Fruit fly (Drosophila melanogaster) whole organism, embryonic: Measurements from ENCODE around the gene CG10431.

Source experiments
- Adf1 ChIP-seq: fragments of 200-800 bp; sonication (Bioruptor generic); IDR thresholded peaks from 2 replicates; pipeline ENCODE4 v1.3.6; 2022; ENCODE audit warnings: missing biosample characterization, missing genetic modification characterization
- Aef1 ChIP-seq: fragments of 200-800 bp; sonication (Bioruptor generic); IDR thresholded peaks from 3 replicates; pipeline ENCODE4 v1.3.6; 2022; ENCODE audit warnings: missing biosample characterization, missing genetic modification characterization
- Blimp-1 ChIP-seq: fragments of 200-800 bp; sonication (Bioruptor generic); optimal IDR thresholded peaks from 3 replicates; lab custom pipeline; 2018; ENCODE audit warnings: missing biosample characterization, missing genetic modification characterization, mild to moderate bottlenecking, moderate library complexity, missing genetic modification reagents
- CG10543 ChIP-seq: fragments of 200-800 bp; sonication (Bioruptor generic); optimal IDR thresholded peaks from 3 replicates; lab custom pipeline; 2017; ENCODE audit warnings: missing biosample characterization, mild to moderate bottlenecking, missing genetic modification characterization, moderate library complexity
- CG12219 ChIP-seq: fragments of 200-800 bp; sonication (Bioruptor generic); optimal IDR thresholded peaks from 3 replicates; lab custom pipeline; 2018; ENCODE audit warnings: missing biosample characterization, mild to moderate bottlenecking, missing genetic modification characterization
- CG12659 ChIP-seq: fragments of 200-800 bp; sonication (Bioruptor generic); optimal IDR thresholded peaks from 3 replicates; lab custom pipeline; 2017; ENCODE audit warnings: mild to moderate bottlenecking, missing biosample characterization, missing genetic modification reagents, missing genetic modification characterization
- CG12769 ChIP-seq: fragments of 200-800 bp; sonication (Bioruptor generic); optimal IDR thresholded peaks from 2 replicates; lab custom pipeline; 2019; ENCODE audit warnings: missing biosample characterization, mild to moderate bottlenecking, missing genetic modification characterization, moderate library complexity
- CG14014 ChIP-seq: fragments of 200-800 bp; sonication (Bioruptor generic); IDR thresholded peaks from 2 replicates; pipeline ENCODE4 v1.3.6; 2022; ENCODE audit warnings: missing biosample characterization, missing genetic modification characterization
- CG15479 ChIP-seq: fragments of 200-800 bp; sonication (Bioruptor generic); optimal IDR thresholded peaks from 3 replicates; lab custom pipeline; 2019; ENCODE audit warnings: missing biosample characterization, mild to moderate bottlenecking, missing genetic modification characterization, moderate library complexity
- CG17359 ChIP-seq: fragments of 200-800 bp; sonication (Bioruptor generic); optimal IDR thresholded peaks from 3 replicates; lab custom pipeline; 2018; ENCODE audit warnings: missing biosample characterization, mild to moderate bottlenecking, missing genetic modification characterization, moderate library complexity
- CG17385 ChIP-seq: fragments of 200-800 bp; sonication (Bioruptor generic); optimal IDR thresholded peaks from 3 replicates; lab custom pipeline; 2018; ENCODE audit warnings: missing biosample characterization, mild to moderate bottlenecking, missing genetic modification characterization
- CG18476 ChIP-seq: fragments of 200-800 bp; sonication (Bioruptor generic); optimal IDR thresholded peaks from 2 replicates; lab custom pipeline; 2016; ENCODE audit warnings: missing biosample characterization, mild to moderate bottlenecking, missing genetic modification characterization
- CG2678 ChIP-seq: fragments of 200-800 bp; sonication (Bioruptor generic); optimal IDR thresholded peaks from 3 replicates; lab custom pipeline; 2019; ENCODE audit warnings: missing biosample characterization, mild to moderate bottlenecking, missing genetic modification characterization, moderate library complexity
- CG31365 ChIP-seq: fragments of 200-800 bp; sonication (Bioruptor generic); optimal IDR thresholded peaks from 2 replicates; lab custom pipeline; 2018; ENCODE audit warnings: missing biosample characterization, mild to moderate bottlenecking, missing genetic modification characterization
- CG32772 ChIP-seq: fragments of 200-800 bp; sonication (Bioruptor generic); IDR thresholded peaks from 2 replicates; pipeline ENCODE4 v1.3.6; 2022; ENCODE audit warnings: missing biosample characterization, missing genetic modification characterization
- CG3281 ChIP-seq: fragments of 200-800 bp; sonication (Bioruptor generic); optimal IDR thresholded peaks from 3 replicates; lab custom pipeline; 2017; ENCODE audit warnings: missing biosample characterization, mild to moderate bottlenecking, missing genetic modification characterization
- CG33557 ChIP-seq: fragments of 200-800 bp; sonication (Bioruptor generic); optimal IDR thresholded peaks from 2 replicates; lab custom pipeline; 2019; ENCODE audit warnings: missing biosample characterization, mild to moderate bottlenecking, missing genetic modification characterization, moderate library complexity
- CG34422 ChIP-seq: fragments of 200-800 bp; sonication (Bioruptor generic); IDR thresholded peaks from 3 replicates; pipeline ENCODE4 v1.3.6; 2022; ENCODE audit warnings: missing biosample characterization, missing genetic modification characterization
- CG3726 ChIP-seq: fragments of 200-800 bp; sonication (Bioruptor generic); IDR thresholded peaks from 3 replicates; pipeline ENCODE4, ENCODE4 v1.3.6; 2022; ENCODE audit warnings: missing biosample characterization, missing genetic modification characterization
- CG4424 ChIP-seq: fragments of 200-800 bp; sonication (Bioruptor generic); optimal IDR thresholded peaks from 3 replicates; lab custom pipeline; 2016; ENCODE audit warnings: missing biosample characterization, missing genetic modification characterization
- CG8388 ChIP-seq: fragments of 200-800 bp; sonication (Bioruptor generic); optimal IDR thresholded peaks from 2 replicates; lab custom pipeline; 2019; ENCODE audit warnings: missing biosample characterization, mild to moderate bottlenecking, missing genetic modification characterization, moderate library complexity
- CG9609 ChIP-seq: fragments of 200-800 bp; sonication (Bioruptor generic); optimal IDR thresholded peaks from 3 replicates; lab custom pipeline; 2016; ENCODE audit warnings: missing biosample characterization, missing genetic modification characterization
- Dll ChIP-seq: fragments of 200-800 bp; sonication (Bioruptor generic); IDR thresholded peaks from 4 replicates; pipeline ENCODE4 v1.3.6; 2022; ENCODE audit warnings: missing biosample characterization, missing genetic modification characterization; ENCODE audit not compliant: partially characterized antibody
- Fer1 ChIP-seq: fragments of 200-800 bp; sonication (Bioruptor generic); optimal IDR thresholded peaks from 2 replicates; lab custom pipeline; 2017; ENCODE audit warnings: missing biosample characterization, mild to moderate bottlenecking, missing genetic modification characterization
- HLH3B ChIP-seq: fragments of 200-800 bp; sonication (Bioruptor generic); IDR thresholded peaks from 2 replicates; pipeline ENCODE4 v1.3.6; 2022; ENCODE audit warnings: missing biosample characterization, missing genetic modification characterization
- Hey ChIP-seq: fragments of 200-800 bp; sonication (Bioruptor generic); optimal IDR thresholded peaks from 3 replicates; lab custom pipeline; 2018; ENCODE audit warnings: missing biosample characterization, mild to moderate bottlenecking, missing genetic modification characterization
- Hmr ChIP-seq: fragments of 200-800 bp; sonication (Bioruptor generic); optimal IDR thresholded peaks from 3 replicates; lab custom pipeline; 2017; ENCODE audit warnings: mild to moderate bottlenecking, missing biosample characterization, missing genetic modification reagents, missing genetic modification characterization
- Hmx ChIP-seq: fragments of 200-800 bp; sonication (Bioruptor generic); optimal IDR thresholded peaks from 2 replicates; lab custom pipeline; 2016; ENCODE audit warnings: missing biosample characterization, missing genetic modification characterization
- Hr51 ChIP-seq, 2 experiments: fragments of 200-800 bp; sonication (Bioruptor generic); optimal IDR thresholded peaks; 2 replicates in 1 of 2; 3 replicates in 1 of 2; lab custom pipeline; 2016 to 2018; ENCODE audit warnings: missing biosample characterization in 2 of 2, missing genetic modification characterization in 2 of 2, mild to moderate bottlenecking in 1 of 2, moderate library complexity in 1 of 2
- Med ChIP-seq: fragments of 200-800 bp; sonication (Bioruptor generic); peaks from one replicate; lab custom pipeline; 2016; ENCODE audit warnings: missing biosample characterization, missing genetic modification characterization, mild to moderate bottlenecking, inconsistent platforms, moderate library complexity
- NC2α ChIP-seq: fragments of 200-800 bp; sonication (Bioruptor generic); optimal IDR thresholded peaks from 2 replicates; lab custom pipeline; 2016; ENCODE audit warnings: missing biosample characterization, missing genetic modification characterization
- NK7.1 ChIP-seq: fragments of 200-800 bp; sonication (Bioruptor generic); optimal IDR thresholded peaks from 3 replicates; lab custom pipeline; 2016; ENCODE audit warnings: missing biosample characterization, missing genetic modification characterization
- Ptx1 ChIP-seq: fragments of 200-800 bp; sonication (Bioruptor generic); IDR thresholded peaks from 2 replicates; pipeline ENCODE4 v1.3.6; 2022; ENCODE audit warnings: missing biosample characterization, missing genetic modification characterization
- Sox100B ChIP-seq: fragments of 200-800 bp; sonication (Bioruptor generic); optimal IDR thresholded peaks from 3 replicates; lab custom pipeline; 2018; ENCODE audit warnings: missing biosample characterization, mild to moderate bottlenecking, missing genetic modification characterization
- abd-A ChIP-seq: fragments of 200-800 bp; sonication (Bioruptor generic); optimal IDR thresholded peaks from 3 replicates; lab custom pipeline; 2019; ENCODE audit warnings: missing biosample characterization, mild to moderate bottlenecking, missing genetic modification characterization, moderate library complexity
- bowl ChIP-seq: fragments of 200-800 bp; sonication (Bioruptor generic); IDR thresholded peaks from 2 replicates; pipeline ENCODE4 v1.3.6; 2022; ENCODE audit warnings: missing biosample characterization, missing genetic modification characterization
- crol ChIP-seq: fragments of 200-800 bp; sonication (Bioruptor generic); IDR thresholded peaks from 2 replicates; pipeline ENCODE4 v1.3.6; 2022; ENCODE audit warnings: missing biosample characterization, missing genetic modification characterization
- dysf ChIP-seq: fragments of 200-800 bp; sonication (Bioruptor generic); IDR thresholded peaks from 3 replicates; pipeline ENCODE4 v1.3.6; 2022; ENCODE audit warnings: missing biosample characterization, missing genetic modification characterization
- fd64A ChIP-seq: fragments of 200-800 bp; sonication (Bioruptor generic); optimal IDR thresholded peaks from 3 replicates; lab custom pipeline; 2018; ENCODE audit warnings: missing biosample characterization, mild to moderate bottlenecking, missing genetic modification characterization
- gem ChIP-seq: fragments of 200-800 bp; sonication (Bioruptor generic); optimal IDR thresholded peaks from 2 replicates; lab custom pipeline; 2019; ENCODE audit warnings: missing biosample characterization, mild to moderate bottlenecking, missing genetic modification characterization, moderate library complexity
- ind ChIP-seq: fragments of 200-800 bp; sonication (Bioruptor generic); optimal IDR thresholded peaks from 3 replicates; lab custom pipeline; 2016; ENCODE audit warnings: missing biosample characterization, missing genetic modification characterization
- lola ChIP-seq, 3 experiments: fragments of >200 bp in 2 of 3; fragments of 200-800 bp in 1 of 3; sonication (Bioruptor generic) in 1 of 3; optimal IDR thresholded peaks; 2 replicates each; lab custom pipeline; 2017 to 2019; ENCODE audit warnings: missing biosample characterization in 3 of 3, missing genetic modification characterization in 3 of 3, mild to moderate bottlenecking in 1 of 3, moderate library complexity in 1 of 3
- lov ChIP-seq, 2 experiments: fragments of 200-800 bp in 1 of 2; fragments of >200 bp in 1 of 2; sonication (Bioruptor generic) in 1 of 2; IDR thresholded peaks in 1 of 2; optimal IDR thresholded peaks in 1 of 2; 2 replicates in 1 of 2; 3 replicates in 1 of 2; pipeline versions ENCODE4 v1.3.6 to Lab custom; 2017 to 2022; ENCODE audit warnings: missing biosample characterization in 1 of 2, missing genetic modification characterization in 1 of 2
- org-1 ChIP-seq: fragments of 200-800 bp; sonication (Bioruptor generic); optimal IDR thresholded peaks from 2 replicates; lab custom pipeline; 2017; ENCODE audit warnings: missing biosample characterization, missing genetic modification characterization
- pho ChIP-seq: fragments of 200-800 bp; sonication (Bioruptor generic); optimal IDR thresholded peaks from 2 replicates; lab custom pipeline; 2016; ENCODE audit warnings: missing biosample characterization, missing genetic modification characterization
- phol ChIP-seq: fragments of 200-800 bp; sonication (Bioruptor generic); optimal IDR thresholded peaks from 3 replicates; lab custom pipeline; 2018; ENCODE audit warnings: missing biosample characterization, mild to moderate bottlenecking, missing genetic modification characterization, moderate library complexity
- pnt ChIP-seq: fragments of 200-800 bp; sonication (Bioruptor generic); optimal IDR thresholded peaks from 3 replicates; lab custom pipeline; 2016; ENCODE audit warnings: missing biosample characterization, missing genetic modification characterization
- so ChIP-seq: fragments of 200-800 bp; sonication (Bioruptor generic); IDR thresholded peaks from 3 replicates; pipeline ENCODE4 v1.3.6; 2022; ENCODE audit warnings: missing biosample characterization, missing genetic modification characterization
- sqz ChIP-seq: fragments of 200-800 bp; sonication (Bioruptor generic); optimal IDR thresholded peaks from 3 replicates; lab custom pipeline; 2018; ENCODE audit warnings: missing biosample characterization, mild to moderate bottlenecking, missing genetic modification characterization

The CG10431 gene

DNA sequence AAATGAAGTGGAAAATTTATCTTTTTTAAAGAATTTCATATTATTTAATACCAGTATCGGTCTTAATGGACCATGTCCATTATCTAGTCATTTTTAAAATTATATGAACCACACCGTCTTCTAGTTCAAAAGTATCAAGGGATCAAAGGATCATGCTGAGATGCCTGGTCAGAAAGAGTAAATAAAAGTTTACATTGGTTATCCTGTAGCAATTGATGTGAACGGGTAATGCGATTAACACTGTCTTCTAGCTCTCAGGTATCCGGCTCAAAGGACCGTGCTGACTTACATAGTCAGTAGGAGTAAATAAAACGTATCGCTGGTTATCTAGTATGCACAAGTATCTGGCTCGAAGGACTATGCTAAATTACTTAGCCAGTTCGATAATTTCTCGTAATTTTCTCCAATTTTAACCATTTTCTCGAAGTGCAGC lies 44.7 kb downstream of the CG10431 start (continued):
- TF ChIP-seq CG18476 (peak; percentile 6), CG12659 (GFP tag; lab: Kevin White, UChicago) (peak; percentile 31), CG3726 (GFP tag; lab: Robert Waterston, UW) (no peak), pnt (GFP tag; lab: Kevin White, UChicago) (no peak), CG17385 (GFP tag; lab: Kevin White, UChicago) (peak; percentile 31), Hmr (GFP tag; lab: Kevin White, UChicago) (peak; percentile 54), NC2α (GFP tag; lab: Kevin White, UChicago) (no peak), bowl (GFP tag; lab: Robert Waterston, UW) (no peak), CG3281 (GFP tag; lab: Kevin White, UChicago) (peak; percentile 45), gem (tag; lab: Kevin White, UChicago) (peak; percentile 51), pho (GFP tag; lab: Kevin White, UChicago) (peak; percentile 37), CG12769 (tag; lab: Kevin White, UChicago) (peak; percentile 3), lov (optimal IDR thresholded peaks at IDR 0.05; lab: Kevin White, UChicago) (no peak), lov (GFP tag; IDR thresholded peaks at IDR 0.05; lab: Robert Waterston, UW) (no peak), CG8388 (GFP tag; lab: Kevin White, UChicago) (no peak), Sox100B (peak; percentile 62), CG4424 (peak; percentile 35), Aef1 (GFP tag; lab: Robert Waterston, UW) (no peak), phol (tag; lab: Kevin White, UChicago) (peak; percentile 31), CG14014 (no peak), org-1 (GFP tag; lab: Kevin White, UChicago) (peak; percentile 8)
- TF ChIP-seq, all 482 proteins: peak for 87

dm6 chr2L:19019640-19020039 lies 45.1 kb downstream of the CG10431 start:
- TF ChIP-seq Adf1 (GFP tag; lab: Robert Waterston, UW) (peak; percentile 66; the same call in 1 of the 2 replicates), CG2678 (tag; lab: Kevin White, UChicago) (no peak), sqz (GFP tag; lab: Kevin White, UChicago) (peak; percentile 65), HLH3B (GFP tag; lab: Robert Waterston, UW) (no peak), fd64A (no peak), NK7.1 (no peak), crol (GFP tag; lab: Robert Waterston, UW) (peak; percentile 38; the same call in 1 of the 2 replicates), CG31365 (tag; lab: Kevin White, UChicago) (no peak), dysf (0 out of 3 replicates have a peak, but pooled peaks have one; percentile 3), CG33557 (no peak), CG32772 (GFP tag; lab: Robert Waterston, UW) (0 out of 2 replicates have a peak, but pooled peaks have one; percentile 19), CG10543 (peak; percentile 34), CG17359 (tag; lab: Kevin White, UChicago) (peak; percentile 41), ind (GFP tag; lab: Kevin White, UChicago) (no peak), abd-A (tag; lab: Kevin White, UChicago) (peak; percentile 96), Fer1 (GFP tag; lab: Kevin White, UChicago) (peak; percentile 1), CG15479 (GFP tag; lab: Kevin White, UChicago) (no peak), Ptx1 (GFP tag; lab: Robert Waterston, UW) (no peak), CG9609 (GFP tag; lab: Kevin White, UChicago) (no peak), Blimp-1 (GFP tag; lab: Kevin White, UChicago) (no peak), Hmx (GFP tag; lab: Kevin White, UChicago) (no peak), CG34422 (no peak), so (GFP tag; lab: Robert Waterston, UW) (no peak), Hey (tag; lab: Kevin White, UChicago) (peak; percentile 89), CG12219 (GFP tag; lab: Kevin White, UChicago) (no peak), Hr51 (GFP tag; optimal IDR thresholded peaks at IDR 0.05; lab: Kevin White, UChicago) (peak in 1 of 2 experiments; percentile 51), Dll (GFP tag; lab: Robert Waterston, UW) (no peak), lola (GFP tag; optimal IDR thresholded peaks at IDR 0.05; lab: Kevin White, UChicago) (no peak), Med (GFP tag; lab: Kevin White, UChicago) (peak; percentile 49)
